Worm (Caenorhabditis elegans) whole organism, L4/young adult: ENCODE data around the gene C47D12.4.

ENCODE experiments used
- W03F9.2 ChIP-seq: fragments of 150-350 bp; optimal IDR thresholded peaks from 2 replicates; lab custom pipeline; 2014; ENCODE audit warnings: missing biosample characterization, missing genetic modification characterization
- dao-5 ChIP-seq: sonication (generic microtip); optimal IDR thresholded peaks from 2 replicates; lab custom pipeline; 2016; ENCODE audit warnings: missing genotype, missing genetic modification characterization, moderate library complexity, missing compliant biosample characterization
- him-1 ChIP-seq: sonication (generic microtip); optimal IDR thresholded peaks from 2 replicates; lab custom pipeline; 2016; ENCODE audit warnings: missing genotype, missing genetic modification reagents, missing genetic modification characterization, missing compliant biosample characterization

DNA sequence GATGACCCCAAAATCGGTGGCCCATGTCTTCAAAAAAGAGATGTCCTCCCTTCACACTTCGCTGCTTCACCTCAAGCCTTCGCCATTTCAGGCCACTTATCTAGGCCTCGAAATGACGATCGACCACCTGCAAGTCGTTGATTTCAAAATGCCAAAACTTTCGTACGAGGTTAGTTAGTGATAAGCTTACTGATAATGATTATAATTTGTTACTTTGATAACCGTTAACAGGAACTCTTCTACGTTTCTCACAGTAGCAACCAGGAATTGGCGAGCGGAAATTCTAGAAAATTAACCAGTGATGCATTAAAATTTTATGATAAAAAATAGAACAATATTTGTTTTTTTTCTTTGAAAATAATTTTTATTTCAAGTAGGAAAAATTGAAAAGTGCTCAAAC lies 34.7 kb upstream of the C47D12.4 start:
- TF ChIP-seq W03F9.2 (tag; lab: Kevin White, UChicago) (no peak), dao-5 (no peak), him-1 (tag; lab: Kevin White, UChicago) (no peak)
